Fruit fly (Drosophila melanogaster): ENCODE results near the gene Syx13.

dm6 chr3L:13026337-13026736, 17.9 kb upstream of the Syx13 start, which contains the start of gene Zmynd10:
- TF ChIP-seq Hr78 (GFP tag; optimal IDR thresholded peaks at IDR 0.05) (no peak), br (GFP tag; optimal IDR thresholded peaks at IDR 0.05) (no peak), h (GFP tag; optimal IDR thresholded peaks at IDR 0.05) (no peak), tai (GFP tag; optimal IDR thresholded peaks at IDR 0.05) (no peak)
